Worm (Caenorhabditis elegans) whole organism, young adult: ENCODE results near the gene srh-120.

Source experiments
- F22D6.2 ChIP-seq: sonication (generic microtip); optimal IDR thresholded peaks from 2 replicates; lab custom pipeline; 2016; ENCODE audit warnings: mild to moderate bottlenecking, missing genetic modification characterization, missing compliant biosample characterization
- zfh-2 ChIP-seq: fragments of 200-800 bp; sonication (Bioruptor generic); conservative IDR thresholded peaks from 2 replicates; pipeline ENCODE4 v1.3.6; 2022; ENCODE audit warnings: missing genetic modification reagents, missing genetic modification characterization, missing compliant biosample characterization

The srh-120 gene

ce11 chrV:17438317-17438716 lies 42.8 kb downstream of the srh-120 start, which contains the start of gene srsx-2:
srsx-2 (minus strand) TSS chrV:17438417.
- no peak for TF ChIP-seq F22D6.2 (tag; lab: Kevin White, UChicago)

ce11 chrV:17439406-17439805 lies 43.9 kb downstream of the srh-120 start, which contains the start of gene srh-154:
srh-154 (plus strand) TSS chrV:17439706.
- no peak for TF ChIP-seq zfh-2 (GFP tag; lab: Robert Waterston, UW)
